Worm (Caenorhabditis elegans): Measurements from ENCODE around the gene Y42G9A.1.

The Y42G9A.1 gene

DNA sequence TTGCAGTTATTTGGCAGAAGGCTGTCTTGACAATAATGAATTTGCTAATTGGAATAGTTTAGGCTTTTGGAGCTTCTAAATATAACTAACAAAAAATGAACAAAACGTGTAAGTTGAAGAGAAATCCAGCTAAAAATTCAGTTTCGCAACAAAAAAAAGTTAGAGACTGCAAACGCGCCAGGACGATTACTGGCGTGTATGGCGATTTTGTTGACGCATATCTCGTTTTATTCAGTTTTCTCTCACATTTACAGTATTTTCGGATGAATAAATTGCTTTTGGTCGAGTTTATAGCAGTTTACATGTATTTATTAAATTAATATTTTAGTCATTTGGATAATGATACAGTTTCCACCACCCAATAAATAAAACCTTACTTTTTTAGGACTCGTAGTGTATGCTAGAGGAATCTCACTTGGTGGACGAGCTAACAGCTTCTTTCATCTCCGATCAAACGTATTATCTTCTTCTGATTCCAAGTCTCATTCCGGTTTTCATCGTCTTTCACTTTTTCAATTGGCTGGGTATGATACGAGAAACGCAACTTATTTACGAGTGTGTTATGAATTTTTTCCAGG, 23.3 kb downstream of the Y42G9A.1 start, which contains the start of the genes abcf-3 and F42A10.5:
TSS of gene abcf-3 (plus strand) at position 384 of the 578 bp plus-strand sequence.
TSS of gene F42A10.5 (minus strand) at position 458 of the 578 bp plus-strand sequence.
- no peak for TF ChIP-seq Y56A3A.18 (GFP tag; IDR thresholded peaks at IDR 0.05)
- no peak for TF ChIP-seq K11D2.4 (GFP tag; IDR thresholded peaks at IDR 0.05)
- no peak for TF ChIP-seq ztf-22 (GFP tag; optimal IDR thresholded peaks at IDR 0.05)
- TF ChIP-seq mcd-1 (GFP tag; IDR thresholded peaks at IDR 0.05) = peak; percentile 66
- TF ChIP-seq tlf-1 (GFP tag; optimal IDR thresholded peaks at IDR 0.05) = peak; percentile 26
- TF ChIP-seq snpc-1.3 (tag; optimal IDR thresholded peaks at IDR 0.05; ENCODE audit: insufficient read depth) = peak; percentile 67
- no peak for TF ChIP-seq C06A6.2 (GFP tag; conservative IDR thresholded peaks at IDR 0.05)
- 0 out of 2 replicates have a peak, but pooled peaks have one; percentile 40 for TF ChIP-seq nfyb-1 (GFP tag; IDR thresholded peaks at IDR 0.05)
- TF ChIP-seq cebp-1 (GFP tag; IDR thresholded peaks at IDR 0.05) = no peak
- peak; percentile 93 for TF ChIP-seq cebp-1 (tag; optimal IDR thresholded peaks at IDR 0.05)
- TF ChIP-seq let-526 (GFP tag; IDR thresholded peaks at IDR 0.05) = no peak
- peak; percentile 33 for TF ChIP-seq attf-5 (GFP tag; optimal IDR thresholded peaks at IDR 0.05)
- peak; percentile 41; the same call in 1 of the 2 replicates for TF ChIP-seq D2030.7 (GFP tag; IDR thresholded peaks at IDR 0.05)
- peak; percentile 20 for TF ChIP-seq snpc-4 (GFP tag; optimal IDR thresholded peaks at IDR 0.05)
- peak in 2 of 4 experiments; percentile 1 to 21 for TF ChIP-seq snpc-4 (tag; optimal IDR thresholded peaks at IDR 0.05)
- no peak for TF ChIP-seq ceh-100 (GFP tag; IDR thresholded peaks at IDR 0.05)
- no peak for TF ChIP-seq nfya-1 (tag; optimal IDR thresholded peaks at IDR 0.05; ENCODE audit: borderline replicate concordance, insufficient read depth)
- TF ChIP-seq lsl-1 (GFP tag; optimal IDR thresholded peaks at IDR 0.05) = peak; percentile 47
- peak; percentile 28 for TF ChIP-seq xnd-1 (tag; optimal IDR thresholded peaks at IDR 0.05)
- TF ChIP-seq egl-18 (GFP tag; IDR thresholded peaks at IDR 0.05) = no peak
- peak; percentile 23 for TF ChIP-seq efl-1 (GFP tag; optimal IDR thresholded peaks at IDR 0.05)
- TF ChIP-seq madf-6 (GFP tag; IDR thresholded peaks at IDR 0.05) = peak; percentile 55; the same call in 1 of the 2 replicates
- peak; percentile 41; the same call in 1 of the 2 replicates for TF ChIP-seq pbrm-1 (GFP tag; IDR thresholded peaks at IDR 0.05)
- TF ChIP-seq lin-54 (GFP tag; optimal IDR thresholded peaks at IDR 0.05) = peak; percentile 64
- no peak for TF ChIP-seq ceh-58 (GFP tag; IDR thresholded peaks at IDR 0.05)
- no peak for TF ChIP-seq ZK185.1 (tag; optimal IDR thresholded peaks at IDR 0.05; ENCODE audit: poor library complexity, severe bottlenecking)
- TF ChIP-seq ztf-18 (tag; optimal IDR thresholded peaks at IDR 0.05) = peak; percentile 94
- TF ChIP-seq F33H1.4 (GFP tag; IDR thresholded peaks at IDR 0.05) = peak; percentile 58
- no peak for TF ChIP-seq F52B5.7 (tag; optimal IDR thresholded peaks at IDR 0.05)
- TF ChIP-seq nhr-80 (tag; optimal IDR thresholded peaks at IDR 0.05) = peak; percentile 41
- TF ChIP-seq lin-35 (GFP tag; optimal IDR thresholded peaks at IDR 0.05) = peak in 1 of 3 experiments; percentile 66
- TF ChIP-seq rcor-1 (GFP tag; IDR thresholded peaks at IDR 0.05) = 0 out of 2 replicates have a peak, but pooled peaks have one; percentile 31
- TF ChIP-seq attf-3 (GFP tag; conservative IDR thresholded peaks at IDR 0.05) = 0 out of 2 replicates have a peak, but pooled peaks have one; percentile 12
- TF ChIP-seq sea-2 (GFP tag; IDR thresholded peaks at IDR 0.05) = no peak
- no peak for TF ChIP-seq B0336.3 (GFP tag; IDR thresholded peaks at IDR 0.05)
- TF ChIP-seq lin-40 (tag; optimal IDR thresholded peaks at IDR 0.05) = peak; percentile 52
- peak; percentile 23 for TF ChIP-seq tbp1 (GFP tag; optimal IDR thresholded peaks at IDR 0.05)
- 0 out of 2 replicates have a peak, but pooled peaks have one; percentile 58 for TF ChIP-seq Y53G8AR.9 (GFP tag; conservative IDR thresholded peaks at IDR 0.05)
- TF ChIP-seq snpc-3.4 (tag; optimal IDR thresholded peaks at IDR 0.05) = peak; percentile 29
- TF ChIP-seq let-607 (tag; optimal IDR thresholded peaks at IDR 0.05) = peak in 1 of 2 experiments; percentile 56
- no peak for TF ChIP-seq hlh-12 (tag; optimal IDR thresholded peaks at IDR 0.05)
